Fruit fly (Drosophila melanogaster): ENCODE measurements around the gene koko.
A peak's percentile ranks its signal among the peaks of the same experiment; 100 is the strongest.

koko gene

DNA sequence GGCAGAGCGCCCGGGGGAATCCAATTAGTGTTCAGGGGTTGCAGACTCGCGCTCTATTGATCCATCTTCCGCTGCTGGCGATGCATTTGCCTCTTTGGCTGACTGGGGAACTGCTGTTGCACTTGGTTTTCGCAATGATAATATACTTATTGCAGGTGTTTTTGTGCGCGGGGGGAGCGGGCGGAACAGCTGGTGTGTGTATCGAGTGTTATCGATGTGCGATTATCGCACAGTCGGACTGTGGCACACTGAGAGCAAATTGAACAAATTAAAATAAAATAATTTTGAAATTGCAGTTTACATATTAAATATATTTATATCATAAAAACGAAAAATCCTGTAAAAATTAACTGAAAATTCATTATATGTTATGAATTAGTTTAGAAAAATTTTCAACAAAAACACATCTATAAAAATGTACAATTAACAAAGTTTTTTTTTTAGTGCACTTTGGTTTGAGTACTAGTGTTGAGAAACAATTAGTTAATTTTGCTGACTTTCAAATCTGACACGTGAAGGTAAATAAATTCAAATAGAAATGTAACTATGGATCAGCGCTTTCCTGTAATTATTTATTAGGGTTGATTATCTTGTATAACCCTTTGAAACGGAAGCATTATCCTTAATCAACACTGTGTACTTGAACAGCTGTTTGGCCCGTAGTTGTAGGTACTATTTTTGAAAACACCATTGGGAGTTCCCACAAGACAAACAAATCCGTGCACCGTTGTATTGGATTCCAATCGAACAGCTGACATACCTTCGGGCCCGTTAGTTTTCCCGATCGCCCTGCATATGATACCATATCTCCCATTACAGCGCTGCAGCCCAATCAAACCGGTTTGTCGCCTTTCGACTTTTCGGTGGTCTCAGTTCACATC, at the start of gene koko, which contains the start of gene Wdr37 (continued):
- TF ChIP-seq tap (tag; optimal IDR thresholded peaks at IDR 0.05) (peak; percentile 94), CkIIα-i1 (GFP tag; IDR thresholded peaks at IDR 0.05) (peak; percentile 79)

DNA sequence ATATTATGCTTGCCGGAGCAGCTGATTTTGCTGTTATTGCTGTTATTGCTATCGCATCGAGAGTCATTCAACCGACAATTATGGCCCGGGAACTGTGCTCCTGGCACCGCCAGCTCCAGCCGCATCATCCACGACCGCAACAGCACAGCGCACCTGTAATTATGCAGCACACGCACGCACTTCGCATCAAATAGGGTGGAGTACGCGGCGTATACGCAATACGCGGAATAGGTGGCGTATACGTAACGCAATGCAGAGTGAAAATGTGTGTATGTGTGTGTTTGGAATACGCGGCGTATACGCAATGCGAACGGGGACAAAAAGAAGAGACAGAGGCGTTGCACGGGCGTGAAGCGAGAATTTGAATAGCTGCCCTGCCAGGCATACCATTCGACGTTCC, 47.0 kb upstream of the koko start:
- no peak for TF ChIP-seq aop (GFP tag; IDR thresholded peaks at IDR 0.05)
- TF ChIP-seq pzg (GFP tag; optimal IDR thresholded peaks at IDR 0.05) = no peak
- TF ChIP-seq CG11093 (GFP tag; IDR thresholded peaks at IDR 0.05) = 0 out of 3 replicates have a peak, but pooled peaks have one; percentile 27
- TF ChIP-seq lov (optimal IDR thresholded peaks at IDR 0.05) = no peak
- TF ChIP-seq lov (GFP tag; IDR thresholded peaks at IDR 0.05) = no peak
- no peak for TF ChIP-seq mirr (GFP tag; optimal IDR thresholded peaks at IDR 0.05)
- TF ChIP-seq CG9727 (GFP tag; optimal IDR thresholded peaks at IDR 0.05) = no peak
- no peak for TF ChIP-seq Dip3 (GFP tag; optimal IDR thresholded peaks at IDR 0.05)
- no peak for TF ChIP-seq scrt (GFP tag; optimal IDR thresholded peaks at IDR 0.05)
- no peak for TF ChIP-seq dm (GFP tag; optimal IDR thresholded peaks at IDR 0.05)
- TF ChIP-seq chn (GFP tag; optimal IDR thresholded peaks at IDR 0.05) = no peak
- TF ChIP-seq CG10321 (GFP tag; IDR thresholded peaks at IDR 0.05) = no peak
- no peak for TF ChIP-seq zfh1 (GFP tag; IDR thresholded peaks at IDR 0.05)
- no peak for TF ChIP-seq al (GFP tag; IDR thresholded peaks at IDR 0.05)
- TF ChIP-seq Ets65A (GFP tag) = peak; percentile 60
- no peak for TF ChIP-seq CG1529 (GFP tag; optimal IDR thresholded peaks at IDR 0.05)
- TF ChIP-seq CG7372 (GFP tag; IDR thresholded peaks at IDR 0.05) = peak; percentile 78
- TF ChIP-seq CG9437 (GFP tag; optimal IDR thresholded peaks at IDR 0.05) = no peak
- no peak for TF ChIP-seq fd64A (GFP tag; optimal IDR thresholded peaks at IDR 0.05)

- TF ChIP-seq CG9437 (GFP tag; optimal IDR thresholded peaks at IDR 0.05) = no peak
- TF ChIP-seq HmgD (GFP tag; optimal IDR thresholded peaks at IDR 0.05) = no peak
- TF ChIP-seq sqz (GFP tag; optimal IDR thresholded peaks at IDR 0.05) = no peak
- no peak for TF ChIP-seq onecut (GFP tag; IDR thresholded peaks at IDR 0.05)
- TF ChIP-seq Dll (GFP tag; IDR thresholded peaks at IDR 0.05; ENCODE audit: partially characterized antibody) = 0 out of 4 replicates have a peak, but pooled peaks have one; percentile 17
- no peak for TF ChIP-seq CG11093 (GFP tag; IDR thresholded peaks at IDR 0.05)
- no peak for TF ChIP-seq fu2 (GFP tag; optimal IDR thresholded peaks at IDR 0.05)
- no peak for TF ChIP-seq exex (tag; optimal IDR thresholded peaks at IDR 0.05)
- TF ChIP-seq seq (GFP tag; IDR thresholded peaks at IDR 0.05) = peak; percentile 10; the same call in 1 of the 2 replicates
- TF ChIP-seq ATbp (GFP tag; optimal IDR thresholded peaks at IDR 0.05) = no peak
- TF ChIP-seq CG7786 (GFP tag; optimal IDR thresholded peaks at IDR 0.05) = no peak
- no peak for TF ChIP-seq wdn (GFP tag; IDR thresholded peaks at IDR 0.05)
- TF ChIP-seq Sin3A (optimal IDR thresholded peaks at IDR 0.05) = no peak
- no peak for TF ChIP-seq CG4854 (GFP tag; optimal IDR thresholded peaks at IDR 0.05)
- TF ChIP-seq luna (GFP tag; optimal IDR thresholded peaks at IDR 0.05) = no peak
- TF ChIP-seq CG12155 (GFP tag; optimal IDR thresholded peaks at IDR 0.05) = no peak
- no peak for TF ChIP-seq repo (GFP tag; optimal IDR thresholded peaks at IDR 0.05)
- peak; percentile 5 for TF ChIP-seq lab (GFP tag; optimal IDR thresholded peaks at IDR 0.05)
- no peak for TF ChIP-seq HHEX (GFP tag; optimal IDR thresholded peaks at IDR 0.05)
- TF ChIP-seq CkIIα-i1 (GFP tag; IDR thresholded peaks at IDR 0.05) = no peak
- no peak for TF ChIP-seq CG6854 (GFP tag; optimal IDR thresholded peaks at IDR 0.05)
- no peak for TF ChIP-seq CG10959 (GFP tag; IDR thresholded peaks at IDR 0.05)
- TF ChIP-seq Opbp (GFP tag; IDR thresholded peaks at IDR 0.05; ENCODE audit: partially characterized antibody) = no peak
- TF ChIP-seq nerfin-1 (tag; optimal IDR thresholded peaks at IDR 0.05) = no peak
- no peak for TF ChIP-seq bbx (GFP tag; IDR thresholded peaks at IDR 0.05; ENCODE audit: partially characterized antibody)
- no peak for TF ChIP-seq h (optimal IDR thresholded peaks at IDR 0.05)
- TF ChIP-seq CG11398 (GFP tag; optimal IDR thresholded peaks at IDR 0.05) = no peak
- no peak for TF ChIP-seq CG12219 (GFP tag; optimal IDR thresholded peaks at IDR 0.05)
- TF ChIP-seq CG10543 (GFP tag; optimal IDR thresholded peaks at IDR 0.05) = no peak
These were observed 42.1 kb upstream of the koko start, which contains the start of gene CG15803 for dm6 chr3R:18360630-18361260. CG15803 (minus strand) TSS chr3R:18360728.
